Fruit fly (Drosophila melanogaster) whole organism, embryonic: ENCODE results near the gene CG33796.

Experiments
- Aef1 ChIP-seq: fragments of 200-800 bp; sonication (Bioruptor generic); IDR thresholded peaks from 3 replicates; pipeline ENCODE4 v1.3.6; 2022; ENCODE audit warnings: missing biosample characterization, missing genetic modification characterization
- Asciz ChIP-seq: fragments of 200-800 bp; sonication (Bioruptor generic); optimal IDR thresholded peaks from 2 replicates; lab custom pipeline; 2017; ENCODE audit warnings: missing biosample characterization, mild to moderate bottlenecking, missing genetic modification characterization, missing genetic modification reagents
- Atf-2 ChIP-seq: fragments of 200-800 bp; sonication (Bioruptor generic); optimal IDR thresholded peaks from 2 replicates; lab custom pipeline; 2016; ENCODE audit warnings: missing biosample characterization, missing genetic modification characterization
- Bdp1 ChIP-seq: fragments of 200-800 bp; sonication (Bioruptor generic); optimal IDR thresholded peaks from 3 replicates; lab custom pipeline; 2016; ENCODE audit warnings: missing biosample characterization, missing genetic modification characterization
- BtbVII ChIP-seq: fragments of 200-800 bp; sonication (Bioruptor generic); optimal IDR thresholded peaks from 3 replicates; lab custom pipeline; 2017; ENCODE audit warnings: missing biosample characterization, mild to moderate bottlenecking, missing genetic modification characterization
- Bteb2 ChIP-seq: fragments of 200-800 bp; sonication (Bioruptor generic); optimal IDR thresholded peaks from 2 replicates; lab custom pipeline; 2016; ENCODE audit warnings: missing biosample characterization, missing genetic modification characterization
- CG10543 ChIP-seq: fragments of 200-800 bp; sonication (Bioruptor generic); optimal IDR thresholded peaks from 3 replicates; lab custom pipeline; 2017; ENCODE audit warnings: missing biosample characterization, mild to moderate bottlenecking, missing genetic modification characterization, moderate library complexity
- CG11398 ChIP-seq: fragments of 200-800 bp; sonication (Bioruptor generic); optimal IDR thresholded peaks from 2 replicates; lab custom pipeline; 2016; ENCODE audit warnings: missing biosample characterization, missing genetic modification characterization
- CG12155 ChIP-seq: fragments of 200-800 bp; sonication (Bioruptor generic); optimal IDR thresholded peaks from 3 replicates; lab custom pipeline; 2016; ENCODE audit warnings: missing biosample characterization, missing genetic modification characterization
- CG17385 ChIP-seq: fragments of 200-800 bp; sonication (Bioruptor generic); optimal IDR thresholded peaks from 3 replicates; lab custom pipeline; 2018; ENCODE audit warnings: missing biosample characterization, mild to moderate bottlenecking, missing genetic modification characterization
- CG17568 ChIP-seq: fragments of 200-800 bp; sonication (Bioruptor generic); optimal IDR thresholded peaks from 2 replicates; lab custom pipeline; 2018; ENCODE audit warnings: missing biosample characterization, mild to moderate bottlenecking, missing genetic modification characterization, moderate library complexity
- CG1792 ChIP-seq: fragments of 200-800 bp; sonication (Bioruptor generic); optimal IDR thresholded peaks from 2 replicates; lab custom pipeline; 2016; ENCODE audit warnings: missing biosample characterization, missing genetic modification characterization
- CG2678 ChIP-seq: fragments of 200-800 bp; sonication (Bioruptor generic); optimal IDR thresholded peaks from 3 replicates; lab custom pipeline; 2019; ENCODE audit warnings: missing biosample characterization, mild to moderate bottlenecking, missing genetic modification characterization, moderate library complexity
- CG2712 ChIP-seq: fragments of 200-800 bp; optimal IDR thresholded peaks from 3 replicates; lab custom pipeline; 2019; ENCODE audit warnings: missing biosample characterization, mild to moderate bottlenecking, missing genetic modification characterization, moderate library complexity
- CG32532 ChIP-seq: fragments of 200-800 bp; sonication (Bioruptor generic); IDR thresholded peaks from 2 replicates; pipeline ENCODE4 v1.3.6; 2022; ENCODE audit warnings: missing biosample characterization, missing genetic modification characterization
- CG3726 ChIP-seq: fragments of 200-800 bp; sonication (Bioruptor generic); IDR thresholded peaks from 3 replicates; pipeline ENCODE4, ENCODE4 v1.3.6; 2022; ENCODE audit warnings: missing biosample characterization, missing genetic modification characterization
- CG3838 ChIP-seq: fragments of 200-800 bp; sonication (Bioruptor generic); optimal IDR thresholded peaks from 3 replicates; lab custom pipeline; 2016; ENCODE audit warnings: missing biosample characterization, missing genetic modification characterization
- CG6689 ChIP-seq: fragments of 200-800 bp; sonication (Bioruptor generic); IDR thresholded peaks from 2 replicates; pipeline ENCODE4 v1.3.6; 2022; ENCODE audit warnings: missing biosample characterization, missing genetic modification characterization
- CG8388 ChIP-seq: fragments of 200-800 bp; sonication (Bioruptor generic); optimal IDR thresholded peaks from 2 replicates; lab custom pipeline; 2019; ENCODE audit warnings: missing biosample characterization, mild to moderate bottlenecking, missing genetic modification characterization, moderate library complexity
- Dp ChIP-seq: fragments of 200-800 bp; sonication (Bioruptor generic); optimal IDR thresholded peaks from 2 replicates; lab custom pipeline; 2018; ENCODE audit warnings: missing biosample characterization, mild to moderate bottlenecking, missing genetic modification characterization, moderate library complexity
- E2f1 ChIP-seq: fragments of 200-800 bp; sonication (Bioruptor generic); IDR thresholded peaks from 2 replicates; pipeline ENCODE4 v1.3.6; 2022; ENCODE audit warnings: missing biosample characterization, missing genetic modification characterization
- E2f2 ChIP-seq: fragments of 200-800 bp; sonication (Bioruptor generic); IDR thresholded peaks from 2 replicates; pipeline ENCODE4 v1.3.6; 2022; ENCODE audit warnings: missing biosample characterization, missing genetic modification characterization
- ERR ChIP-seq: fragments of 200-800 bp; sonication (Bioruptor generic); optimal IDR thresholded peaks from 2 replicates; lab custom pipeline; 2016; ENCODE audit warnings: missing biosample characterization, missing genetic modification characterization
- Eip74EF ChIP-seq, 2 experiments: fragments of 200-800 bp in 1 of 2; fragments of >200 bp in 1 of 2; sonication (Bioruptor generic) in 1 of 2; optimal IDR thresholded peaks; 2 replicates each; lab custom pipeline; 2017 to 2019; ENCODE audit warnings: missing biosample characterization in 2 of 2, missing genetic modification characterization in 2 of 2, mild to moderate bottlenecking in 1 of 2, moderate library complexity in 1 of 2
- Hmx ChIP-seq: fragments of 200-800 bp; sonication (Bioruptor generic); optimal IDR thresholded peaks from 2 replicates; lab custom pipeline; 2016; ENCODE audit warnings: missing biosample characterization, missing genetic modification characterization
- Med ChIP-seq: fragments of 200-800 bp; sonication (Bioruptor generic); peaks from one replicate; lab custom pipeline; 2016; ENCODE audit warnings: missing biosample characterization, missing genetic modification characterization, mild to moderate bottlenecking, inconsistent platforms, moderate library complexity
- Oli ChIP-seq: fragments of 200-800 bp; sonication (Bioruptor generic); optimal IDR thresholded peaks from 2 replicates; lab custom pipeline; 2018; ENCODE audit warnings: missing biosample characterization, mild to moderate bottlenecking, missing genetic modification characterization, moderate library complexity
- Sry-δ ChIP-seq: fragments of 200-800 bp; sonication (Bioruptor generic); optimal IDR thresholded peaks from 2 replicates; lab custom pipeline; 2016; ENCODE audit warnings: missing biosample characterization, missing genetic modification characterization
- Ssrp ChIP-seq: fragments of 200-800 bp; sonication (Bioruptor generic); optimal IDR thresholded peaks from 2 replicates; lab custom pipeline; 2018; ENCODE audit warnings: missing biosample characterization, mild to moderate bottlenecking, missing genetic modification characterization, moderate library complexity
- btn ChIP-seq: fragments of 200-800 bp; sonication (Bioruptor generic); optimal IDR thresholded peaks from 2 replicates; lab custom pipeline; 2016; ENCODE audit warnings: missing biosample characterization, missing genetic modification characterization
- disco-r ChIP-seq: fragments of 200-800 bp; sonication (Bioruptor generic); optimal IDR thresholded peaks from 2 replicates; lab custom pipeline; 2016; ENCODE audit warnings: missing biosample characterization, missing genetic modification characterization
- fd102C ChIP-seq: fragments of 200-800 bp; sonication (Bioruptor generic); optimal IDR thresholded peaks from 2 replicates; lab custom pipeline; 2018; ENCODE audit warnings: missing biosample characterization, mild to moderate bottlenecking, missing genetic modification characterization, moderate library complexity
- gcm2 ChIP-seq: fragments of 200-800 bp; sonication (Bioruptor generic); optimal IDR thresholded peaks from 2 replicates; lab custom pipeline; 2016; ENCODE audit warnings: missing biosample characterization, missing genetic modification characterization
- ham ChIP-seq: fragments of 200-800 bp; sonication (Bioruptor generic); IDR thresholded peaks from 2 replicates; pipeline ENCODE4 v1.3.6; 2022; ENCODE audit warnings: missing biosample characterization, missing genetic modification characterization
- inv ChIP-seq: fragments of 200-800 bp; sonication (Bioruptor generic); IDR thresholded peaks from 2 replicates; pipeline ENCODE4 v1.3.6; 2022; ENCODE audit warnings: missing biosample characterization, missing genetic modification characterization; ENCODE audit not compliant: partially characterized antibody
- jing ChIP-seq: fragments of 200-800 bp; sonication (Bioruptor generic); optimal IDR thresholded peaks from 2 replicates; lab custom pipeline; 2018; ENCODE audit warnings: missing biosample characterization, mild to moderate bottlenecking, missing genetic modification characterization
- jumu ChIP-seq: fragments of 200-800 bp; sonication (Bioruptor generic); optimal IDR thresholded peaks from 3 replicates; lab custom pipeline; 2016; ENCODE audit warnings: missing biosample characterization, missing genetic modification characterization
- kay ChIP-seq: fragments of 200-800 bp; sonication (Bioruptor generic); optimal IDR thresholded peaks from 2 replicates; lab custom pipeline; 2016; ENCODE audit warnings: missing biosample characterization, missing genetic modification characterization
- lmd ChIP-seq: fragments of 200-800 bp; sonication (Bioruptor generic); IDR thresholded peaks from 2 replicates; pipeline ENCODE4 v1.3.6; 2022; ENCODE audit warnings: missing biosample characterization, missing genetic modification characterization
- lola ChIP-seq, 3 experiments: fragments of >200 bp in 2 of 3; fragments of 200-800 bp in 1 of 3; sonication (Bioruptor generic) in 1 of 3; optimal IDR thresholded peaks; 2 replicates each; lab custom pipeline; 2017 to 2019; ENCODE audit warnings: missing biosample characterization in 3 of 3, missing genetic modification characterization in 3 of 3, mild to moderate bottlenecking in 1 of 3, moderate library complexity in 1 of 3
- org-1 ChIP-seq: fragments of 200-800 bp; sonication (Bioruptor generic); optimal IDR thresholded peaks from 2 replicates; lab custom pipeline; 2017; ENCODE audit warnings: missing biosample characterization, missing genetic modification characterization
- run ChIP-seq: fragments of 200-800 bp; sonication (Bioruptor generic); optimal IDR thresholded peaks from 3 replicates; lab custom pipeline; 2018; ENCODE audit warnings: missing biosample characterization, mild to moderate bottlenecking, missing genetic modification characterization
- sens-2 ChIP-seq: fragments of 200-800 bp; sonication (Bioruptor generic); IDR thresholded peaks from 2 replicates; pipeline ENCODE4 v1.3.6; 2022; ENCODE audit warnings: missing biosample characterization, missing genetic modification characterization
- shn ChIP-seq: fragments of 200-800 bp; sonication (Bioruptor generic); optimal IDR thresholded peaks from 3 replicates; lab custom pipeline; 2016; ENCODE audit warnings: missing biosample characterization, missing genetic modification characterization
- slou ChIP-seq: fragments of 200-800 bp; sonication (Bioruptor generic); optimal IDR thresholded peaks from 3 replicates; lab custom pipeline; 2016; ENCODE audit warnings: missing biosample characterization, missing genetic modification characterization
- sug ChIP-seq: fragments of 200-800 bp; optimal IDR thresholded peaks from 2 replicates; lab custom pipeline; 2019; ENCODE audit warnings: missing biosample characterization, mild to moderate bottlenecking, missing genetic modification characterization, moderate library complexity
- trh ChIP-seq: fragments of 200-800 bp; sonication (Bioruptor generic); optimal IDR thresholded peaks from 2 replicates; lab custom pipeline; 2016; ENCODE audit warnings: missing biosample characterization, missing genetic modification characterization
- ttk ChIP-seq: fragments of 200-800 bp; sonication (Bioruptor generic); IDR thresholded peaks from 2 replicates; pipeline ENCODE4 v2.1.2; 2022; ENCODE audit warnings: missing biosample characterization, missing genetic modification characterization
- unc-4 ChIP-seq: fragments of 200-800 bp; sonication (Bioruptor generic); IDR thresholded peaks from 2 replicates; pipeline ENCODE4 v1.3.6; 2022; ENCODE audit warnings: missing biosample characterization, missing genetic modification characterization; ENCODE audit not compliant: partially characterized antibody
- wdn ChIP-seq: fragments of 200-800 bp; sonication (Bioruptor generic); IDR thresholded peaks from 2 replicates; pipeline ENCODE4 v1.3.6; 2022; ENCODE audit warnings: missing biosample characterization, missing genetic modification characterization
- zf30C ChIP-seq: fragments of 200-800 bp; sonication (Bioruptor generic); optimal IDR thresholded peaks from 3 replicates; lab custom pipeline; 2018; ENCODE audit warnings: missing biosample characterization, mild to moderate bottlenecking, missing genetic modification characterization

The CG33796 gene

dm6 chr3L:16160420-16161069, 9.4 kb downstream of the CG33796 start (continued):
- TF ChIP-seq disco-r (GFP tag; lab: Kevin White, UChicago) (peak; percentile 9), fd102C (GFP tag; lab: Kevin White, UChicago) (no peak), sug (tag; lab: Kevin White, UChicago) (peak; percentile 46), Aef1 (GFP tag; lab: Robert Waterston, UW) (no peak), ham (GFP tag; lab: Robert Waterston, UW) (no peak; the same call in 1 of the 2 replicates), sens-2 (no peak), CG11398 (GFP tag; lab: Kevin White, UChicago) (peak; percentile 37), shn (GFP tag; lab: Kevin White, UChicago) (peak; percentile 73), CG2712 (tag; lab: Kevin White, UChicago) (peak; percentile 56), CG3838 (no peak), Sry-δ (GFP tag; lab: Kevin White, UChicago) (peak; percentile 3), Ssrp (tag; lab: Kevin White, UChicago) (peak; percentile 60), Bteb2 (GFP tag; lab: Kevin White, UChicago) (no peak), CG3726 (0 out of 3 replicates have a peak, but pooled peaks have one; percentile 24), zf30C (GFP tag; lab: Kevin White, UChicago) (peak; percentile 57), CG32532 (no peak), CG8388 (GFP tag; lab: Kevin White, UChicago) (peak; percentile 48), org-1 (GFP tag; lab: Kevin White, UChicago) (peak; percentile 74), Bdp1 (GFP tag; lab: Kevin White, UChicago) (peak; percentile 65), lola (GFP tag; optimal IDR thresholded peaks at IDR 0.05; lab: Kevin White, UChicago) (peak in 1 of 3 experiments; percentile 40), BtbVII (GFP tag; lab: Kevin White, UChicago) (peak; percentile 73), jumu (GFP tag; lab: Kevin White, UChicago) (peak; percentile 23), trh (GFP tag; lab: Kevin White, UChicago) (no peak), CG17568 (GFP tag; lab: Kevin White, UChicago) (no peak), Eip74EF (GFP tag; optimal IDR thresholded peaks at IDR 0.05; lab: Kevin White, UChicago) (peak in 1 of 2 experiments; percentile 25), CG6689 (0 out of 2 replicates have a peak, but pooled peaks have one; percentile 25), E2f1 (peak; percentile 48), Asciz (GFP tag; lab: Kevin White, UChicago) (peak; percentile 35)

DNA sequence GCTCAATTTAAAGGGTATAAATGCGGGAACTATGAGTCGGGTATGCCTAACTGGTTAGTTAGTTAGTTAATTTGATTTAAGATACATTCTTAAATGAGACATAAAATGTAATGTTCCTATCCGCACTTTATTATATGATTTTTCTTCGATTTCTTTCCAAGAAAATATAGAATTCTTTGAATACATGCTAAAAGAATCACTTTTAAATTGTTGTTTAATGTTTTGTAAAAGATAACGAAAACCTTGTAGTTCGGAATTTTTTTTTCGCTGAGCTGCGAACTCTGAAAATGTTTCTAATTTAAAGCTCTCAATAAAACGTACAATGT, 9.9 kb downstream of the CG33796 start:
- no peak for TF ChIP-seq gcm2 (GFP tag; lab: Kevin White, UChicago)
- no peak for TF ChIP-seq Atf-2 (GFP tag; lab: Kevin White, UChicago)
- no peak for TF ChIP-seq Med
- TF ChIP-seq ERR, result no peak
- TF ChIP-seq ttk, result no peak
- 0 out of 2 replicates have a peak, but pooled peaks have one; percentile 20 for TF ChIP-seq wdn (GFP tag; lab: Robert Waterston, UW)
- TF ChIP-seq Hmx (GFP tag; lab: Kevin White, UChicago), result peak; percentile 18
- TF ChIP-seq Oli (tag; lab: Kevin White, UChicago), result peak; percentile 30
- TF ChIP-seq run (tag; lab: Kevin White, UChicago), result no peak
- no peak for TF ChIP-seq jing (GFP tag; lab: Kevin White, UChicago)
- TF ChIP-seq CG17385 (GFP tag; lab: Kevin White, UChicago), result peak; percentile 4
- no peak for TF ChIP-seq slou
- no peak for TF ChIP-seq lmd (GFP tag; lab: Robert Waterston, UW)
- TF ChIP-seq CG10543 (GFP tag; lab: Kevin White, UChicago), result no peak
- TF ChIP-seq unc-4 (GFP tag; lab: Robert Waterston, UW), result no peak
- TF ChIP-seq CG12155 (GFP tag; lab: Kevin White, UChicago), result no peak
- TF ChIP-seq E2f2, result no peak
- TF ChIP-seq btn (GFP tag; lab: Kevin White, UChicago), result no peak
- no peak for TF ChIP-seq sens-2
- no peak for TF ChIP-seq inv (GFP tag; lab: Robert Waterston, UW)
- peak; percentile 58 for TF ChIP-seq CG2678 (tag; lab: Kevin White, UChicago)
- TF ChIP-seq Dp (GFP tag; lab: Kevin White, UChicago), result no peak
- no peak for TF ChIP-seq CG1792 (GFP tag; lab: Kevin White, UChicago)
- no peak for TF ChIP-seq kay (GFP tag; lab: Kevin White, UChicago)
